Worm (Caenorhabditis elegans): Measurements from ENCODE around the gene swt-4.

- TF ChIP-seq skn-1 (tag; optimal IDR thresholded peaks at IDR 0.05), result no peak
- TF ChIP-seq unc-62 (GFP tag; optimal IDR thresholded peaks at IDR 0.05), result no peak
- TF ChIP-seq lin-15B (tag; optimal IDR thresholded peaks at IDR 0.05), result no peak
- no peak for TF ChIP-seq nhr-11 (tag; optimal IDR thresholded peaks at IDR 0.05)
- no peak for TF ChIP-seq daf-12 (tag; optimal IDR thresholded peaks at IDR 0.05)
- no peak for TF ChIP-seq mdl-1 (tag; optimal IDR thresholded peaks at IDR 0.05)
These were observed 16.6 kb downstream of the swt-4 start, which contains the start of gene Y39A1A.24 for ce11 chrIII:10612333-10612732.

All from whole organism, L3 larva.